Fruit fly (Drosophila melanogaster) whole organism, prepupa: Measurements from ENCODE around the gene wda.

Experiments used
- CG10631 ChIP-seq: fragments of 200-800 bp; sonication (Bioruptor generic); optimal IDR thresholded peaks from 2 replicates; lab custom pipeline; 2016; ENCODE audit warnings: missing biosample characterization, missing genetic modification characterization
- CG15336 ChIP-seq: fragments of 200-800 bp; sonication (Bioruptor generic); IDR thresholded peaks from 2 replicates; pipeline ENCODE4 v1.3.6; 2022; ENCODE audit warnings: missing biosample characterization, missing genetic modification characterization
- CG1621 ChIP-seq: fragments of 200-800 bp; sonication (Bioruptor generic); optimal IDR thresholded peaks from 3 replicates; lab custom pipeline; 2018; ENCODE audit warnings: missing biosample characterization, mild to moderate bottlenecking, missing genetic modification characterization
- CG16779 ChIP-seq: fragments of 200-800 bp; sonication (Bioruptor generic); optimal IDR thresholded peaks from 3 replicates; lab custom pipeline; 2017; ENCODE audit warnings: missing biosample characterization, mild to moderate bottlenecking, missing genetic modification characterization
- CG3032 ChIP-seq: fragments of 200-800 bp; optimal IDR thresholded peaks from 2 replicates; lab custom pipeline; 2019; ENCODE audit warnings: missing biosample characterization, mild to moderate bottlenecking, missing genetic modification characterization, moderate library complexity
- CG31627 ChIP-seq: fragments of 200-800 bp; sonication (Bioruptor generic); optimal IDR thresholded peaks from 3 replicates; lab custom pipeline; 2016; ENCODE audit warnings: missing biosample characterization, missing genetic modification characterization
- CG32006 ChIP-seq: fragments of 200-800 bp; sonication (Bioruptor generic); optimal IDR thresholded peaks from 3 replicates; lab custom pipeline; 2017; ENCODE audit warnings: missing biosample characterization, mild to moderate bottlenecking, missing genetic modification characterization
- CG3919 ChIP-seq: fragments of 200-800 bp; sonication (Bioruptor generic); optimal IDR thresholded peaks from 3 replicates; lab custom pipeline; 2016; ENCODE audit warnings: missing biosample characterization, missing genetic modification characterization
- CG4318 ChIP-seq: fragments of 200-800 bp; sonication (Bioruptor generic); optimal IDR thresholded peaks from 3 replicates; lab custom pipeline; 2017; ENCODE audit warnings: missing biosample characterization, mild to moderate bottlenecking, missing genetic modification characterization
- CG6808 ChIP-seq: fragments of 200-800 bp; sonication (Bioruptor generic); optimal IDR thresholded peaks from 3 replicates; lab custom pipeline; 2017; ENCODE audit warnings: missing biosample characterization, missing genetic modification characterization, mild to moderate bottlenecking, moderate library complexity, missing genetic modification reagents
- CG6854 ChIP-seq: fragments of 200-800 bp; sonication (Bioruptor generic); optimal IDR thresholded peaks from 2 replicates; lab custom pipeline; 2017; ENCODE audit warnings: missing biosample characterization, mild to moderate bottlenecking, missing genetic modification characterization
- CG7368 ChIP-seq: fragments of 200-800 bp; sonication (Bioruptor generic); optimal IDR thresholded peaks from 3 replicates; lab custom pipeline; 2016; ENCODE audit warnings: missing biosample characterization, missing genetic modification characterization
- CG8119 ChIP-seq: fragments of 200-800 bp; sonication (Bioruptor generic); IDR thresholded peaks from 3 replicates; pipeline ENCODE4 v1.3.6; 2022; ENCODE audit warnings: missing biosample characterization, missing genetic modification characterization
- CG8632 ChIP-seq: fragments of 200-800 bp; sonication (Bioruptor generic); optimal IDR thresholded peaks from 3 replicates; lab custom pipeline; 2016; ENCODE audit warnings: missing biosample characterization, missing genetic modification characterization
- CG9139 ChIP-seq: fragments of 200-800 bp; sonication (Bioruptor generic); optimal IDR thresholded peaks from 3 replicates; lab custom pipeline; 2017; ENCODE audit warnings: missing biosample characterization, mild to moderate bottlenecking, missing genetic modification characterization
- Eip75B ChIP-seq: fragments of 200-800 bp; sonication (Bioruptor generic); optimal IDR thresholded peaks from 3 replicates; lab custom pipeline; 2016; ENCODE audit warnings: missing biosample characterization, missing genetic modification characterization
- Eip78C ChIP-seq: fragments of 200-800 bp; sonication (Bioruptor generic); peaks from one replicate; lab custom pipeline; 2016; ENCODE audit warnings: missing biosample characterization, missing genetic modification characterization
- Eip93F ChIP-seq: fragments of 200-800 bp; sonication (Bioruptor generic); optimal IDR thresholded peaks from 2 replicates; lab custom pipeline; 2016; ENCODE audit warnings: missing biosample characterization, mild to moderate bottlenecking, missing genetic modification characterization
- Ets21C ChIP-seq: fragments of 200-800 bp; sonication (Bioruptor generic); optimal IDR thresholded peaks from 3 replicates; lab custom pipeline; 2016; ENCODE audit warnings: missing biosample characterization, missing genetic modification characterization
- Gug ChIP-seq: fragments of 200-800 bp; sonication (Bioruptor generic); IDR thresholded peaks from 2 replicates; pipeline ENCODE4 v1.3.6; 2022; ENCODE audit warnings: missing biosample characterization, missing genetic modification characterization
- Hr38 ChIP-seq: sonication (Bioruptor generic); optimal IDR thresholded peaks from 2 replicates; lab custom pipeline; 2016; ENCODE audit warnings: missing biosample characterization, missing genetic modification characterization
- Hr39 ChIP-seq: fragments of 200-800 bp; sonication (Bioruptor generic); optimal IDR thresholded peaks from 2 replicates; lab custom pipeline; 2016; ENCODE audit warnings: missing biosample characterization, missing genetic modification characterization
- Met ChIP-seq: fragments of 200-800 bp; sonication (Bioruptor generic); optimal IDR thresholded peaks from 3 replicates; lab custom pipeline; 2016; ENCODE audit warnings: missing biosample characterization, missing genetic modification characterization
- Sox102F ChIP-seq: fragments of 200-800 bp; sonication (Bioruptor generic); optimal IDR thresholded peaks from 2 replicates; lab custom pipeline; 2016; ENCODE audit warnings: missing biosample characterization, mild to moderate bottlenecking, missing genetic modification characterization
- Sox14 ChIP-seq: fragments of 200-800 bp; sonication (Bioruptor generic); optimal IDR thresholded peaks from 3 replicates; lab custom pipeline; 2016; ENCODE audit warnings: missing biosample characterization, missing genetic modification characterization
- Sox15 ChIP-seq: fragments of 200-800 bp; sonication (Bioruptor generic); optimal IDR thresholded peaks from 3 replicates; lab custom pipeline; 2016; ENCODE audit warnings: missing biosample characterization, missing genetic modification characterization
- dac ChIP-seq: fragments of 200-800 bp; sonication (Bioruptor generic); optimal IDR thresholded peaks from 2 replicates; lab custom pipeline; 2017; ENCODE audit warnings: missing biosample characterization, mild to moderate bottlenecking, missing genetic modification characterization
- dsx ChIP-seq: fragments of 200-800 bp; optimal IDR thresholded peaks from 3 replicates; lab custom pipeline; 2019; ENCODE audit warnings: missing biosample characterization, mild to moderate bottlenecking, missing genetic modification characterization, moderate library complexity; ENCODE audit not compliant: poor library complexity, severe bottlenecking
- esn ChIP-seq: fragments of 200-800 bp; sonication (Bioruptor generic); optimal IDR thresholded peaks from 2 replicates; lab custom pipeline; 2016; ENCODE audit warnings: missing biosample characterization, mild to moderate bottlenecking, missing genetic modification characterization, moderate library complexity
- fd59A ChIP-seq: fragments of 200-800 bp; sonication (Bioruptor generic); optimal IDR thresholded peaks from 2 replicates; lab custom pipeline; 2017; ENCODE audit warnings: missing biosample characterization, mild to moderate bottlenecking, missing genetic modification characterization, missing genetic modification reagents
- fkh ChIP-seq: fragments of 200-800 bp; sonication (Bioruptor generic); optimal IDR thresholded peaks from 3 replicates; lab custom pipeline; 2017; ENCODE audit warnings: missing biosample characterization, mild to moderate bottlenecking, missing genetic modification characterization, moderate library complexity
- pdm3 ChIP-seq: fragments of 200-800 bp; sonication (Bioruptor generic); optimal IDR thresholded peaks from 3 replicates; lab custom pipeline; 2016; ENCODE audit warnings: missing biosample characterization, missing genetic modification characterization
- ss ChIP-seq, 2 experiments: fragments of 200-800 bp; sonication (Bioruptor generic); optimal IDR thresholded peaks; 2 replicates in 1 of 2; 3 replicates in 1 of 2; lab custom pipeline; 2017 to 2018; ENCODE audit warnings: mild to moderate bottlenecking in 2 of 2, missing biosample characterization in 2 of 2, missing genetic modification characterization in 2 of 2, moderate library complexity in 1 of 2
- svp ChIP-seq: fragments of 200-800 bp; sonication (Bioruptor generic); peaks from one replicate; lab custom pipeline; 2016; ENCODE audit warnings: missing biosample characterization, missing genetic modification characterization
- topi ChIP-seq: fragments of 200-800 bp; sonication (Bioruptor generic); optimal IDR thresholded peaks from 3 replicates; lab custom pipeline; 2016; ENCODE audit warnings: missing biosample characterization, missing genetic modification characterization

wda gene

DNA sequence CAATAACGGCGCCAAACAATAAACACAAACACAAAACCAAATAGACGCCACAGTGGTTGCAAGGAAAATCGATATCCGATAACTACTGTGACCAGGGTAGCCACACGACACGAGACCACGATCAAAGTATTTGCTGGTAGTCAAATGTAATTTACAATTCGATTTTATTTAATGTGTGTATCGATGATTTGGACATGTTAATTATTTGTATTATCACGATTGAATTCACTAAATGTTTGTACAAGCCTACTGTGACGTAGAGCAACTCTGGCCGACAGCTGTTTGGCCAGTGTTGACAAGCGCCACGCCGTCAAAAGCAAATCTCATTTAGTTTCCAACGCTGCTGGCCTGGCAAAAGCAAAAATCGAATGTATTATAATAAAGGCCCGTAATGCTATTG is 6.6 kb downstream of the wda start, which contains the start of the genes Rad60 and EloA (continued):
- peak; percentile 16 for TF ChIP-seq CG4318 (GFP tag; lab: Kevin White, UChicago)
- peak; percentile 52 for TF ChIP-seq CG1621 (tag; lab: Kevin White, UChicago)
- peak; percentile 75 for TF ChIP-seq Met (GFP tag; lab: Kevin White, UChicago)
- peak; percentile 79 for TF ChIP-seq Eip75B (GFP tag; lab: Kevin White, UChicago)
- peak; percentile 43 for TF ChIP-seq dsx (GFP tag; lab: Kevin White, UChicago)
- peak; percentile 83 for TF ChIP-seq CG31627
- TF ChIP-seq CG6854 (GFP tag; lab: Kevin White, UChicago), result peak; percentile 33
- peak; percentile 25 for TF ChIP-seq fd59A (GFP tag; lab: Kevin White, UChicago)
- TF ChIP-seq esn (GFP tag; lab: Kevin White, UChicago), result peak; percentile 87
- peak in 1 of 2 experiments; percentile 16 for TF ChIP-seq ss (GFP tag; optimal IDR thresholded peaks at IDR 0.05; lab: Kevin White, UChicago)
- TF ChIP-seq Sox102F (GFP tag; lab: Kevin White, UChicago), result peak; percentile 81
- peak; percentile 43; the same call in 1 of the 2 replicates for TF ChIP-seq Gug (GFP tag; lab: Robert Waterston, UW)
- TF ChIP-seq Hr38 (GFP tag; lab: Kevin White, UChicago), result peak; percentile 43
- TF ChIP-seq CG15336 (GFP tag; lab: Robert Waterston, UW), result peak; percentile 29; the same call in 1 of the 2 replicates
- TF ChIP-seq fkh (GFP tag; lab: Kevin White, UChicago), result peak; percentile 92
- no peak for TF ChIP-seq CG9139
- peak; percentile 67 for TF ChIP-seq CG3032 (tag; lab: Kevin White, UChicago)
- peak; percentile 89 for TF ChIP-seq Sox14 (GFP tag; lab: Kevin White, UChicago)
- TF ChIP-seq CG16779 (tag; lab: Kevin White, UChicago), result no peak
- TF ChIP-seq pdm3 (GFP tag; lab: Kevin White, UChicago), result peak; percentile 84
- TF ChIP-seq topi (GFP tag; lab: Kevin White, UChicago), result peak; percentile 80
- TF ChIP-seq Eip93F, result no peak
- no peak for TF ChIP-seq CG6808 (GFP tag; lab: Kevin White, UChicago)
- no peak for TF ChIP-seq Ets21C
- TF ChIP-seq Sox15, result peak; percentile 38
- peak; percentile 72 for TF ChIP-seq CG10631 (GFP tag; lab: Kevin White, UChicago)
- peak; percentile 87 for TF ChIP-seq svp
- TF ChIP-seq CG32006 (GFP tag; lab: Kevin White, UChicago), result peak; percentile 59
- peak; percentile 59 for TF ChIP-seq CG8632 (GFP tag; lab: Kevin White, UChicago)
- TF ChIP-seq dac (GFP tag; lab: Kevin White, UChicago), result no peak
- peak; percentile 83 for TF ChIP-seq Hr39 (GFP tag; lab: Kevin White, UChicago)
- TF ChIP-seq CG7368 (GFP tag; lab: Kevin White, UChicago), result peak; percentile 66
- no peak for TF ChIP-seq CG8119
- peak; percentile 83 for TF ChIP-seq CG3919 (GFP tag; lab: Kevin White, UChicago)

DNA sequence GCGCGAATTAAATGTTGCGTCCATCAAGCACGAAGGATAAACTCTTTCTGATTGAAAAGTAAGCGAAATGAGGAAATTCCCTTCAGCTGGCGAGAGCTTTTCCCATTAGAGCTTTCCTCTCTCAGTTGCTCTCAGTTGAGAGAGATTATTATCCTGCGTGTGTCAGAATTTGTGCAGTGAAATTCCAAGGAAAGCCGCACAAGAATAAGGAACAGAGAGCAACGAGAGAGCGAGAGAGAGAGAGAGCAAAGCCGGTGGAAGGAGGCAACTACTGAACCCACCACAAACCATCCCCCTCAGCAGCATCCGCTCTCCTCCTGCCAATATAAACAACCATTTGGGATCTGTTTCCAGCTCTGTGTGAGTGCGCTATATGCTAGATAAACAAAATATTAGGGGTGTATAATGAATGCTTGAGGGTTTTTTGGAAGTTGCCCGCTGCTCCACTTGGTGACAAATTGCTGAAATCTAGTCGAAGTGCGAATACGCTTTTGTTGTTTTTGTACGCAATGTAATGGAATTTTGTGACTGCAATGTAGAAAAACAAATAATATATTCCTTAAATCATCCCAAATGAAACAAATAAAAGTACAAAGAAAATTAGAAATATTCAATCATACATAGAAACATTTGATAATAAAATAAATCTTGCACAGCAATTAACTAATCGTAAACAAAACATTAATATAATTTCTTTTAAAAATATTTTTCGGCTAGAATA is 8.9 kb downstream of the wda start, which contains the start of gene CG4467:
TSS of gene CG4467 (minus strand) at position 51 of the 721 bp plus-strand sequence.
- TF ChIP-seq Eip78C (peak; percentile 20), fkh (GFP tag; lab: Kevin White, UChicago) (peak; percentile 50), CG15336 (GFP tag; lab: Robert Waterston, UW) (no peak), CG7368 (GFP tag; lab: Kevin White, UChicago) (peak; percentile 12), svp (peak; percentile 57), pdm3 (GFP tag; lab: Kevin White, UChicago) (no peak)
- TF ChIP-seq, all 60 proteins: peak for 4
